Worm (Caenorhabditis elegans) whole organism, L1 larva: ENCODE results near the gene hyl-2.

Experiments used
- C34B4.2 ChIP-seq: sonication (generic microtip); optimal IDR thresholded peaks from 2 replicates; lab custom pipeline; 2017; ENCODE audit warnings: mild to moderate bottlenecking, missing genetic modification characterization, missing compliant biosample characterization
- ces-1 ChIP-seq: fragments of 150-350 bp; optimal IDR thresholded peaks from 2 replicates; lab custom pipeline; 2014; ENCODE audit warnings: missing biosample characterization, missing genetic modification reagents, missing genetic modification characterization
- elt-2 ChIP-seq: sonication (generic microtip); optimal IDR thresholded peaks from 2 replicates; lab custom pipeline; 2016; ENCODE audit warnings: missing genetic modification characterization, mild to moderate bottlenecking, inconsistent platforms, missing compliant biosample characterization, missing genetic modification reagents
- fkh-10 ChIP-seq: sonication (generic microtip); optimal IDR thresholded peaks from 2 replicates; lab custom pipeline; 2017; ENCODE audit warnings: missing biosample characterization, missing genetic modification reagents, missing genetic modification characterization
- jun-1 ChIP-seq: fragments of 150-350 bp; optimal IDR thresholded peaks from 2 replicates; lab custom pipeline; 2014; ENCODE audit warnings: missing biosample characterization, missing genetic modification reagents, missing genetic modification characterization
- lin-15B ChIP-seq: fragments of 150-350 bp; sonication (generic microtip); optimal IDR thresholded peaks from 3 replicates; lab custom pipeline; 2014; ENCODE audit warnings: missing biosample characterization, missing genetic modification characterization
- mdl-1 ChIP-seq, 2 experiments: fragments of 150-350 bp; optimal IDR thresholded peaks; 2 replicates each; lab custom pipeline; 2014 to 2017; ENCODE audit warnings: missing biosample characterization in 2 of 2, missing genetic modification characterization in 2 of 2, inconsistent platforms in 1 of 2
- mef-2 ChIP-seq: fragments of 150-350 bp; optimal IDR thresholded peaks from 2 replicates; lab custom pipeline; 2014; ENCODE audit warnings: missing biosample characterization, missing genetic modification characterization
- nhr-28 ChIP-seq: fragments of 150-350 bp; optimal IDR thresholded peaks from 2 replicates; lab custom pipeline; 2014; ENCODE audit warnings: missing biosample characterization, missing genetic modification characterization
- skn-1 ChIP-seq: fragments of 150-350 bp; optimal IDR thresholded peaks from 2 replicates; lab custom pipeline; 2014; ENCODE audit warnings: missing biosample characterization, missing genetic modification characterization

DNA sequence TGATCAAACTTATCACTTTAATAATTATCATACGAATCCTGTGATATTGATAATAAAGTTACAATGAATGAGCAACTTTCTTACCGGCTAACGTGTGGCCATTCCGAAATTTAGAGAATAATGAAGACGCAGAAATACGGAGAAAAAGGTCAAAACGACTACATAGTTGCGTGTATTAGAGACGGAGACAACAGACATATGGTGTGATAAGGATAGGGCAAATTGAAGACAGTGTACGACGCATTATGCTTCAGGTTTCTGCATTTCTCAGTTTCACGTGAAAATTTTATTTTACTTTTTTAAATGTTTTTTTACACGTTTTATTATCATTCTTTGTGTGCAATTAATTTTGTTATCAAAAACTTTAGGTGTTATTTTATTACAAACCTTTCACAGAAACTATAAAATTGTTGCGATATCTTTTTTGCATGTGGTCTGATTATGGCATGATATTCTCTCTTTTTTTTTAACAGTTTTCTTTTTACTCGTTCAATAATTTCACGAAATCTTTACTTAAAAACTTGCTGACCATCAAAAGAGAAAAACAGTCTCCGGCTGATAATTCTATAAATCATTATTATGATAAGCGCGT is 26.0 kb downstream of the hyl-2 start, which contains the start of gene tmem-135:
- TF ChIP-seq skn-1 (tag; lab: Kevin White, UChicago): no peak
- TF ChIP-seq fkh-10: no peak
- no peak for TF ChIP-seq lin-15B
- TF ChIP-seq jun-1 (tag; lab: Kevin White, UChicago): no peak
- no peak for TF ChIP-seq C34B4.2
- TF ChIP-seq mef-2 (tag; lab: Kevin White, UChicago): no peak
- TF ChIP-seq mdl-1 (tag; optimal IDR thresholded peaks at IDR 0.05; lab: Kevin White, UChicago): no peak
- peak; percentile 49 for TF ChIP-seq elt-2 (tag; lab: Kevin White, UChicago)
- no peak for TF ChIP-seq nhr-28 (tag; lab: Kevin White, UChicago)
- TF ChIP-seq ces-1 (GFP tag; lab: Kevin White, UChicago): no peak
